Worm (Caenorhabditis elegans) whole organism, L4/young adult: ENCODE results near the gene C18C4.7.

Experiments used
- W03F9.2 ChIP-seq: fragments of 150-350 bp; optimal IDR thresholded peaks from 2 replicates; lab custom pipeline; 2014; ENCODE audit warnings: missing biosample characterization, missing genetic modification characterization
- dao-5 ChIP-seq: sonication (generic microtip); optimal IDR thresholded peaks from 2 replicates; lab custom pipeline; 2016; ENCODE audit warnings: missing genotype, missing genetic modification characterization, moderate library complexity, missing compliant biosample characterization
- him-1 ChIP-seq: sonication (generic microtip); optimal IDR thresholded peaks from 2 replicates; lab custom pipeline; 2016; ENCODE audit warnings: missing genotype, missing genetic modification reagents, missing genetic modification characterization, missing compliant biosample characterization

The C18C4.7 gene

DNA sequence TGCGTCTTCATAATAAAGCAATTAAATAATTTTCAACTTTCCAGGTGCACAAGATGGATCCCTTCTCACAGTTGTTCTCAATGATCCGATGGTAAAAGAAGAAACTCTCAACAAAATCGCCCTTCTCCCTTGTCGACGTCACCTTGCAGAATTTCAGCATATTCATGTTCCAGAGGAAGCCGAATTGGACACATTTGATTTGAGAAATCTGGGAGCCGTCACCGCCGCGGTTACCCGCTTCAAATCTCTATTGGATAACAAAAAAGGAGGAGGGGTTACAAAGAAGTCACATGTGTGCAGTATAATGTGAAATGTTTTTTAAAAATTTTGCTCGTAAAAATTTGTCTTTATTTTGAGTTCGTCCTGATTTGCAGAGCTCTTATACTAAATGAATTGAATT is 64.3 kb downstream of the C18C4.7 start:
- TF ChIP-seq W03F9.2 (no peak), dao-5 (no peak), him-1 (no peak)
